Fruit fly (Drosophila melanogaster): ENCODE results near the gene CG5897.

- TF ChIP-seq CG15710 (tag; optimal IDR thresholded peaks at IDR 0.05) = no peak
- no peak for TF ChIP-seq gl (tag; optimal IDR thresholded peaks at IDR 0.05)
- no peak for TF ChIP-seq D1 (tag; optimal IDR thresholded peaks at IDR 0.05)
Observed at dm6 chr3L:11878815-11879214, 10.0 kb downstream of the CG5897 start, which contains the start of gene Sprn.

Data from whole organism, pupa.